Fruit fly (Drosophila melanogaster) whole organism, wandering third instar larva: Measurements from ENCODE around the gene CG11263.

Experiments used
- Abd-B ChIP-seq: fragments of >200 bp; optimal IDR thresholded peaks from 2 replicates; lab custom pipeline; 2017; ENCODE audit warnings: missing biosample characterization, missing genetic modification characterization
- GATAd ChIP-seq: sonication (Bioruptor generic); optimal IDR thresholded peaks from 2 replicates; lab custom pipeline; 2016; ENCODE audit warnings: missing biosample characterization, missing genetic modification characterization
- Myc ChIP-seq: fragments of >200 bp; optimal IDR thresholded peaks from 2 replicates; lab custom pipeline; 2017
- N ChIP-seq: fragments of >200 bp; optimal IDR thresholded peaks from 2 replicates; lab custom pipeline; 2018; ENCODE audit warnings: missing biosample characterization, missing external identifiers, missing genetic modification characterization
- OdsH ChIP-seq: fragments of 200-800 bp; sonication (Bioruptor generic); optimal IDR thresholded peaks from 2 replicates; lab custom pipeline; 2016; ENCODE audit warnings: missing biosample characterization, mild to moderate bottlenecking, missing genetic modification characterization
- ey ChIP-seq: fragments of 200-800 bp; sonication (Bioruptor generic); optimal IDR thresholded peaks from 2 replicates; lab custom pipeline; 2016; ENCODE audit warnings: missing biosample characterization, missing genetic modification characterization
- foxo ChIP-seq, 2 experiments: fragments of 200-800 bp; sonication (Bioruptor generic); optimal IDR thresholded peaks; 2 replicates in 1 of 2; 3 replicates in 1 of 2; lab custom pipeline; 2016 to 2017; ENCODE audit warnings: missing biosample characterization in 2 of 2, missing genetic modification characterization in 2 of 2
- pan ChIP-seq: fragments of >200 bp; optimal IDR thresholded peaks from 2 replicates; lab custom pipeline; 2017
- psq ChIP-seq: fragments of 200-800 bp; sonication (Bioruptor generic); optimal IDR thresholded peaks from 3 replicates; lab custom pipeline; 2017; ENCODE audit warnings: missing biosample characterization, mild to moderate bottlenecking, missing genetic modification characterization, moderate library complexity
- sage ChIP-seq: fragments of 200-800 bp; sonication (Bioruptor generic); optimal IDR thresholded peaks from 2 replicates; lab custom pipeline; 2016; ENCODE audit warnings: missing biosample characterization, mild to moderate bottlenecking, missing genetic modification characterization
- usp ChIP-seq: fragments of >200 bp; optimal IDR thresholded peaks from 2 replicates; lab custom pipeline; 2017; ENCODE audit warnings: missing biosample characterization, missing genetic modification characterization

DNA sequence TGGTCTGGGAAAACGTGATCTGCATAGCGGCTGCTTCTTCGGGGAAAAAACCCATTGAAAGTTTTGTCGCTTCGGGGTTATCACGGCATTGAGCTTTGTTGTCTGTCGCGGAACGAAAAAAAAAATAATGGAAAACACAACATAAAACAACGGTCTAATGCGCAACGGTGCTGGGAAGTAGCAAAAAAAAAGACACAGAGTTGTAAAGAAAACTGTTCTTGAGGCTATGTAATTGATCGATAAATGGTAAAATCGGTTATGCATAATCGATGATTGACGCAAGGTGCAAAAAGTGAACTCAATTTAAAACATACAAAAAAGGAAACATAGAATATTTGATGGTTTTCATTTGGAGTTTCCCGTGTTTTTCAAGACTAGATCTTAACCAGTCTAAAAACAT lies 24.7 kb downstream of the CG11263 start:
- TF ChIP-seq usp (GFP tag; lab: Kevin White, UChicago) (no peak), Abd-B (GFP tag; lab: Kevin White, UChicago) (no peak), sage (no peak), ey (GFP tag; lab: Kevin White, UChicago) (no peak), pan (lab: Kevin White, UChicago) (no peak), GATAd (GFP tag; lab: Kevin White, UChicago) (no peak), psq (no peak), Myc (lab: Kevin White, UChicago) (no peak), OdsH (no peak), foxo (GFP tag; optimal IDR thresholded peaks at IDR 0.05; lab: Kevin White, UChicago) (no peak), N (GFP tag; lab: Kevin White, UChicago) (no peak)
